Worm (Caenorhabditis elegans): ENCODE measurements around the gene T02G5.14.
A peak's percentile ranks its signal among the peaks of the same experiment; 100 is the strongest.

The T02G5.14 gene

DNA sequence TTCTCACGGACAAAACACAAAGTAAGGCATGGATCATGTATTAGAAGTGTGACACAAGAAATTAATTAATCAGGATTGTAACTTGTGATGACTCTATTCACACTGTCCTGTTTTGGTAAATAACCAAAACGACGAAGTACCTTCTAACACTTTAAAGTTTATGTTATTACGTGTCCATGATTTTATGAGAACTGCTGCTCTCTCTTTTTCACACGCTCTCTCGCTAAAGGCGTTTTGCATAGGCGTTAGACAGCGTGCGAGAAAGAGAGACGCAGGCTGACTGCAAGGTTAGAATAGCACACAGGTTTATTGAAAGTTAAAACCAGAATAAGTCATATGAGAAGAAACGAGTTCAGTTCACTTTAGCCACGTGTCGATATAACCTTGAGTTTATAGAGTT is 6.0 kb downstream of the T02G5.14 start (continued):
- TF ChIP-seq tbx-2 (tag; optimal IDR thresholded peaks at IDR 0.05) (no peak), elt-3 (tag; optimal IDR thresholded peaks at IDR 0.05) (peak in 1 of 6 experiments; percentile 44), nhr-12 (tag; optimal IDR thresholded peaks at IDR 0.05) (no peak), nhr-20 (tag; optimal IDR thresholded peaks at IDR 0.05) (peak; percentile 83), xbp-1 (tag; optimal IDR thresholded peaks at IDR 0.05) (peak; percentile 58), mep-1 (tag; optimal IDR thresholded peaks at IDR 0.05) (peak; percentile 42)

DNA sequence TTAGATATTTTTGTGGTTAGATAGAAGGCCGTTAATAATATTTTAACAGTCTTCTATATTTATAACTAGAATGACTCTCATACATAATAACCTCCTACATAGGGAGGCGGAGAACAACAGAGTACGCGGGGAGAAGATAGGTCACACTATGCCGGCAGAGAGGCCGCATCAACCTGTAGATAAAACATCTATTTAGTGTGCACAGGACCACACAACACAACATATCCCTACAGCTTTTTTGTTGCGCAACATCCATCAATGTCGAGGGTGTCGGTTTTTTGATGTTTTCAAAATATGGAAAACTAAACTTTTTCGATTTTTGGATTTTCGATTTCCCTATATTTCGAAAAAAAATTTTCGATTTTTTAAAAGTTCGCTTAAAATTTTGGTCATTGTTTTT is 6.7 kb downstream of the T02G5.14 start:
- TF ChIP-seq Y116A8C.19 (tag; optimal IDR thresholded peaks at IDR 0.05; ENCODE audit: borderline replicate concordance) (no peak), efl-1 (optimal IDR thresholded peaks at IDR 0.05) (no peak), efl-1 (GFP tag; optimal IDR thresholded peaks at IDR 0.05 in 1 of 2) (peak in 1 of 2 experiments; percentile 2), efl-3 (GFP tag; optimal IDR thresholded peaks at IDR 0.05) (no peak), ets-5 (GFP tag; IDR thresholded peaks at IDR 0.05) (no peak)

DNA sequence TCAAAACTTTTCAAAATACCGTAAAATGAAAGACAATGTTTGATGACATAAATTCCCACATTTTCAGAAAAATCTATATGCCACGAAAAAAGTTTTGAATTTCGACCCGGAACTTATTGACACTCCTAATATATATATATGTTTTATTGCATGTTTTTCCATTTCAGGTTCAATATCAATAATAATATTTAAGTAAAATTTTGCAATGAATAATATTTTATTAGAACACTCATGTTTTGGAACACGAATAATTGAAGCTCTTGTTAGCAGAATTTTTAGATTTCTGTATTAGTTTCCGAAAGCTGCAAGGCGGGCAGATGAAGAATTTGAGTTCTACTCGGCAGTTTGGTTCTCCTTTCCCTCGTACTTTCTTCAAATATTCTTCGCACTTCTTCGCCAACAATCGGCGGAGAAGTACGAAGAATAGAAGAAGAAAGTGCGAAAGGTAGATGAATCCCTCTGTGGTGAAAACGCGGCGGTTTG is 9.3 kb downstream of the T02G5.14 start, which contains the start of gene T02G5.3:
Gene T02G5.3, plus strand, starts transcription at position 51 of the 483 bp plus-strand sequence.
- peak; percentile 60 for TF ChIP-seq nhr-85 (tag)
- no peak for TF ChIP-seq sup-37 (GFP tag; optimal IDR thresholded peaks at IDR 0.05)

DNA sequence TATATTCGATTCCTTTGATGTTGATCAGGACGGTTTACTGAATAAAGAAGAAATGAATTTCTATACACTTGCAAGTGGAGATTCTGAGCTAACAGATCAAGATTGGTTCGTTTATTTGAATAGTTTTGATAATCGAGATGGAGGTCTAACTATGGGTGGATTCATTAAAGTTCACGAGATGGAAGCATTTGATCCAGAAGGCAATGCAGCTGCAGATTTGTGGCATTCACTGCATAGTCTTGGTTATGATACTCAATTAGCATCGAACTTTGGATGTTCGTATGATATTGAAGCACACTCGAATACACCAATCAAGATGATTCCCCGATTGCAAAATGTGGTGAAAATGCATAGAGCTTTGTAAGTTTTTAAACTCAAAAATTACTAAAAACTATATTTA is 11.8 kb downstream of the T02G5.14 start:
- TF ChIP-seq fkh-4 (tag; optimal IDR thresholded peaks at IDR 0.05; ENCODE audit: borderline replicate concordance) (no peak), efl-1 (optimal IDR thresholded peaks at IDR 0.05) (no peak), efl-1 (GFP tag; optimal IDR thresholded peaks at IDR 0.05 in 1 of 2) (peak in 1 of 2 experiments; percentile 67)

DNA sequence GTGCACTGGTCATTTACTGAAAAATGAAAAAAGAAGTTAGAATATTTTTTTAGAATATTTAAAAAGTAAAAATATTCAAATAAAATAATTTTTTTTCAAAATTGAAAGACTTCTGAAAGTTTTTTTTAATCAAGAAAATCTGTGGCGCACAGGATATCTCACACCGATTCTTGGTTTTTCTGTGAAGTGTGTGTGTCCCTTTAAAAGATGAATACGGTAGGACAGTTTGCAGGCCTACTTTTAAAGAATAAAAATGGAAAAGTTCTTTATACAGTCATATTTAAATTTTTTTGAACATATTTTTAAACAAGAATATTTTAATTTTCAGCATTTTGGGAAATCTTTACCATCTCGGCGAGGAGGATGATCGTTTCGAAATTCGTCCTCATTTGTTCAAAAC is 14.5 kb downstream of the T02G5.14 start, which contains the start of gene mct-5:
Gene mct-5, minus strand, starts transcription at position 16 of the 400 bp plus-strand sequence.
- TF ChIP-seq nhr-19 (GFP tag; conservative IDR thresholded peaks at IDR 0.05): no peak
- TF ChIP-seq xbp-1 (tag; optimal IDR thresholded peaks at IDR 0.05): no peak
- TF ChIP-seq nhr-28 (tag; optimal IDR thresholded peaks at IDR 0.05): no peak
- TF ChIP-seq zag-1 (tag; optimal IDR thresholded peaks at IDR 0.05): no peak
- no peak for TF ChIP-seq swsn-7 (tag; optimal IDR thresholded peaks at IDR 0.05)
- no peak for TF ChIP-seq dpl-1 (GFP tag; optimal IDR thresholded peaks at IDR 0.05)
- no peak for TF ChIP-seq snu-23 (GFP tag; optimal IDR thresholded peaks at IDR 0.05)

DNA sequence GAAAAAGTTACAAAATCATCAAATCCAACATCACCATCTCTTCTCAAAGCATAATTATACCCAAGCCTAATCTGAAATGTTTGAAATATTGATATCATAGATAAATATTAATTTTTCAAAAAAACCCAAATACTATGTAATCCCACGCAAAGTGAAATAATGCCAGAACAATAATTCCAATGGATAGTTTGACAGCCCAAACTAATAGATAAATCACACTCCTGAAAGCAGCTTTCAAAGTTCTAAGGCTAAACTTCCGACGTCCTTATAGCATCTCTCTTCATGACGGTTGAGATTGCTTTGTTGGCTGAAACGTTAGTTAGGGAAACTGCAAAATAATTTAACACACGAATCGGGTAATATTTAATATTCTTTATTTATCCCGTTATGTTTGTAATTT is 15.1 kb downstream of the T02G5.14 start:
- TF ChIP-seq unc-86 (tag; optimal IDR thresholded peaks at IDR 0.05): no peak
- TF ChIP-seq nhr-90 (tag; optimal IDR thresholded peaks at IDR 0.05; ENCODE audit: poor library complexity): peak; percentile 0
- no peak for TF ChIP-seq C34B4.2 (tag; optimal IDR thresholded peaks at IDR 0.05)
- TF ChIP-seq fkh-8 (tag; optimal IDR thresholded peaks at IDR 0.05): no peak
- TF ChIP-seq ceh-90 (tag; optimal IDR thresholded peaks at IDR 0.05): no peak
- no peak for TF ChIP-seq nhr-237 (tag; optimal IDR thresholded peaks at IDR 0.05)
- TF ChIP-seq fos-1 (tag; optimal IDR thresholded peaks at IDR 0.05): no peak
- TF ChIP-seq xbp-1 (tag; optimal IDR thresholded peaks at IDR 0.05): no peak
- peak; percentile 22 for TF ChIP-seq nhr-71 (tag; optimal IDR thresholded peaks at IDR 0.05)
- TF ChIP-seq snu-23 (GFP tag; optimal IDR thresholded peaks at IDR 0.05): no peak

DNA sequence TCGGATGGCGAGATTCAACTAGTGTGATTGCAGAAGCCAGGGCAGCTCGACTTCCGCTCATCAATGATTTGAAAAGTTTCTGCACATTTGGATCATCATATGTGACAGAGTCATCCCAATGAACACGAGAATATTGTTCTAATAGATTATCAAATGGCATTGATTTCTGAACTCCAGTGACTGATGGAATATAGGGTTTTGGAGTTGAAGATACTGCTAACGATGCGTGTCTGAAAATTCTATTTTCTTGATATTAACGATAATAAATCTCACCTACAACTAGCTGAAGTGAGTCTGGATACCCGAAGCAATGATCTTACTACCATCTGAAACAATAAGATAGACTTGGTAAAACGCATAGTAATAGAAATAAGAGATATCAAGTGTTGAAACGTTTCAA is 16.7 kb downstream of the T02G5.14 start, which contains the start of gene mmaa-1:
Gene mmaa-1, minus strand, starts transcription at position 328 of the 400 bp plus-strand sequence.
- TF ChIP-seq ztf-11 (tag; optimal IDR thresholded peaks at IDR 0.05) (no peak), nhr-71 (tag; optimal IDR thresholded peaks at IDR 0.05) (peak; percentile 10)

DNA sequence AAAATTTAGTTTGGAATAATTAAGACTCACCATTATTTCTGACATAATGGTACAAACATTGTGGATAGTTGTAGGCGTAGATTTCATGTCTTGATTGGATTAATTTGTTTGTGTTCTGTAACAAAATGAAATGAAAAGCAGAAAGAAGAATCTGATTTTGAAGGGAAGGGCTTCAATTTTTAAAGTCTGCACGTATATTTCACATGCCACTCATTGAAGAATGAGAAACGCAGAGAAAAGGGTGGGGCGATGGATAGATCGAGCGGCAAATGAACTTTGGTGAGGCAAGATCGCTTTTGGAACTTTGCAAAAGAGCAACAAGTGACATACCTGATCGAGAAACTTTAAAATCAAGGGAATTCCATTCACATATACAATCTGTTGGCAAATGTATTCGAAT is 18.2 kb downstream of the T02G5.14 start:
- TF ChIP-seq snpc-4 (tag; optimal IDR thresholded peaks at IDR 0.05) (no peak), snu-23 (GFP tag; optimal IDR thresholded peaks at IDR 0.05) (peak; percentile 22), lin-35 (GFP tag; optimal IDR thresholded peaks at IDR 0.05) (no peak), blmp-1 (tag; optimal IDR thresholded peaks at IDR 0.05) (peak; percentile 17), nhr-71 (tag; optimal IDR thresholded peaks at IDR 0.05) (peak; percentile 21)

All from whole organism, L1 larva.